Fruit fly (Drosophila melanogaster) whole organism, embryonic: ENCODE data around the gene Doa.

Experiments used
- Awh ChIP-seq: fragments of 200-800 bp; sonication (Bioruptor generic); IDR thresholded peaks from 2 replicates; pipeline ENCODE4, ENCODE4 v1.3.6; 2022; ENCODE audit warnings: missing biosample characterization, missing genetic modification characterization
- Blimp-1 ChIP-seq: fragments of 200-800 bp; sonication (Bioruptor generic); optimal IDR thresholded peaks from 3 replicates; lab custom pipeline; 2018; ENCODE audit warnings: missing biosample characterization, missing genetic modification characterization, mild to moderate bottlenecking, moderate library complexity, missing genetic modification reagents
- CG11695 ChIP-seq: fragments of 200-800 bp; sonication (Bioruptor generic); IDR thresholded peaks from 3 replicates; pipeline ENCODE4 v1.3.6; 2022; ENCODE audit warnings: missing biosample characterization, missing genetic modification characterization
- CG12071 ChIP-seq: fragments of 200-800 bp; sonication (Bioruptor generic); optimal IDR thresholded peaks from 3 replicates; lab custom pipeline; 2018; ENCODE audit warnings: missing biosample characterization, mild to moderate bottlenecking, missing genetic modification characterization
- CG14667 ChIP-seq: fragments of 200-800 bp; sonication (Bioruptor generic); IDR thresholded peaks from 2 replicates; pipeline ENCODE4 v1.3.6; 2022; ENCODE audit warnings: missing biosample characterization, missing genetic modification characterization
- CG15073 ChIP-seq: fragments of 200-800 bp; sonication (Bioruptor generic); optimal IDR thresholded peaks from 2 replicates; lab custom pipeline; 2016; ENCODE audit warnings: missing biosample characterization, missing genetic modification characterization
- CG17328 ChIP-seq: fragments of 200-800 bp; sonication (Bioruptor generic); IDR thresholded peaks from 2 replicates; pipeline ENCODE4 v1.3.6; 2022; ENCODE audit warnings: missing biosample characterization, missing genetic modification characterization
- CG2116 ChIP-seq: fragments of 200-800 bp; sonication (Bioruptor generic); optimal IDR thresholded peaks from 3 replicates; lab custom pipeline; 2018; ENCODE audit warnings: missing biosample characterization, mild to moderate bottlenecking, missing genetic modification characterization
- CG31365 ChIP-seq: fragments of 200-800 bp; sonication (Bioruptor generic); optimal IDR thresholded peaks from 2 replicates; lab custom pipeline; 2018; ENCODE audit warnings: missing biosample characterization, mild to moderate bottlenecking, missing genetic modification characterization
- CG32767 ChIP-seq: fragments of 200-800 bp; sonication (Bioruptor generic); IDR thresholded peaks from 2 replicates; pipeline ENCODE4 v1.3.6; 2022; ENCODE audit warnings: missing biosample characterization, missing genetic modification characterization
- CG32772 ChIP-seq: fragments of 200-800 bp; sonication (Bioruptor generic); IDR thresholded peaks from 2 replicates; pipeline ENCODE4 v1.3.6; 2022; ENCODE audit warnings: missing biosample characterization, missing genetic modification characterization
- CG3847 ChIP-seq: fragments of 200-800 bp; sonication (Bioruptor generic); IDR thresholded peaks from 2 replicates; pipeline ENCODE4 v1.3.6; 2022; ENCODE audit warnings: missing biosample characterization, missing genetic modification characterization
- CG4617 ChIP-seq: fragments of 200-800 bp; sonication (Bioruptor generic); optimal IDR thresholded peaks from 3 replicates; lab custom pipeline; 2016; ENCODE audit warnings: missing biosample characterization, missing genetic modification characterization, borderline replicate concordance
- CG4854 ChIP-seq: fragments of 200-800 bp; sonication (Bioruptor generic); optimal IDR thresholded peaks from 2 replicates; lab custom pipeline; 2016; ENCODE audit warnings: missing biosample characterization, missing genetic modification characterization, inconsistent platforms
- CG5180 ChIP-seq: fragments of 200-800 bp; sonication (Bioruptor generic); optimal IDR thresholded peaks from 3 replicates; lab custom pipeline; 2017; ENCODE audit warnings: missing biosample characterization, missing genetic modification characterization, mild to moderate bottlenecking, moderate library complexity, missing genetic modification reagents
- CG5953 ChIP-seq: fragments of 200-800 bp; sonication (Bioruptor generic); IDR thresholded peaks from 2 replicates; pipeline ENCODE4 v1.3.6; 2022; ENCODE audit warnings: missing biosample characterization, missing genetic modification characterization
- CG6689 ChIP-seq: fragments of 200-800 bp; sonication (Bioruptor generic); IDR thresholded peaks from 2 replicates; pipeline ENCODE4 v1.3.6; 2022; ENCODE audit warnings: missing biosample characterization, missing genetic modification characterization
- CG6791 ChIP-seq: fragments of 200-800 bp; sonication (Bioruptor generic); IDR thresholded peaks from 3 replicates; pipeline ENCODE4 v1.3.6; 2022; ENCODE audit warnings: missing biosample characterization, missing genetic modification characterization; ENCODE audit not compliant: partially characterized antibody
- CG8478 ChIP-seq: fragments of >200 bp; optimal IDR thresholded peaks from 2 replicates; lab custom pipeline; 2018
- CG9437 ChIP-seq: fragments of 200-800 bp; sonication (Bioruptor generic); optimal IDR thresholded peaks from 2 replicates; lab custom pipeline; 2018; ENCODE audit warnings: missing biosample characterization, mild to moderate bottlenecking, missing genetic modification characterization
- CkIIα-i1 ChIP-seq: fragments of 200-800 bp; sonication (Bioruptor generic); IDR thresholded peaks from 2 replicates; pipeline ENCODE4 v1.3.6; 2022; ENCODE audit warnings: missing biosample characterization, missing genetic modification characterization
- Myb ChIP-seq: fragments of 200-800 bp; sonication (Bioruptor generic); optimal IDR thresholded peaks from 2 replicates; lab custom pipeline; 2016; ENCODE audit warnings: missing biosample characterization, missing genetic modification characterization
- NC2β ChIP-seq: fragments of 200-800 bp; sonication (Bioruptor generic); optimal IDR thresholded peaks from 2 replicates; lab custom pipeline; 2016; ENCODE audit warnings: missing biosample characterization, missing genetic modification characterization
- Pdp1 ChIP-seq, 2 experiments: fragments of 200-800 bp; sonication (Bioruptor generic); optimal IDR thresholded peaks; 3 replicates each; lab custom pipeline; 2016; ENCODE audit warnings: missing biosample characterization in 2 of 2, missing genetic modification characterization in 2 of 2, mild to moderate bottlenecking in 1 of 2, moderate library complexity in 1 of 2
- Usf ChIP-seq: fragments of 200-800 bp; sonication (Bioruptor generic); optimal IDR thresholded peaks from 2 replicates; lab custom pipeline; 2017; ENCODE audit warnings: missing genotype, missing biosample characterization, missing genetic modification characterization
- Vsx1 ChIP-seq: fragments of 200-800 bp; sonication (Bioruptor generic); optimal IDR thresholded peaks from 2 replicates; lab custom pipeline; 2017; ENCODE audit warnings: missing biosample characterization, mild to moderate bottlenecking, missing genetic modification characterization, missing genetic modification reagents
- bowl ChIP-seq: fragments of 200-800 bp; sonication (Bioruptor generic); IDR thresholded peaks from 2 replicates; pipeline ENCODE4 v1.3.6; 2022; ENCODE audit warnings: missing biosample characterization, missing genetic modification characterization
- cato ChIP-seq: fragments of 200-800 bp; sonication (Bioruptor generic); optimal IDR thresholded peaks from 2 replicates; lab custom pipeline; 2016; ENCODE audit warnings: missing biosample characterization, missing genetic modification characterization, borderline replicate concordance
- dimm ChIP-seq: fragments of 200-800 bp; sonication (Bioruptor generic); IDR thresholded peaks from 2 replicates; pipeline ENCODE4 v1.3.6; 2022; ENCODE audit warnings: missing biosample characterization, missing genetic modification characterization
- dm ChIP-seq: fragments of 200-800 bp; sonication (Bioruptor generic); optimal IDR thresholded peaks from 3 replicates; lab custom pipeline; 2016; ENCODE audit warnings: missing biosample characterization, missing genetic modification characterization
- dmrt11E ChIP-seq: fragments of 200-800 bp; sonication (Bioruptor generic); optimal IDR thresholded peaks from 3 replicates; lab custom pipeline; 2018; ENCODE audit warnings: missing biosample characterization, mild to moderate bottlenecking, missing genetic modification characterization, moderate library complexity
- fd64A ChIP-seq: fragments of 200-800 bp; sonication (Bioruptor generic); optimal IDR thresholded peaks from 3 replicates; lab custom pipeline; 2018; ENCODE audit warnings: missing biosample characterization, mild to moderate bottlenecking, missing genetic modification characterization
- gcm2 ChIP-seq: fragments of 200-800 bp; sonication (Bioruptor generic); optimal IDR thresholded peaks from 2 replicates; lab custom pipeline; 2016; ENCODE audit warnings: missing biosample characterization, missing genetic modification characterization
- hb ChIP-seq: fragments of 200-800 bp; sonication (Bioruptor generic); IDR thresholded peaks from 3 replicates; pipeline ENCODE4 v1.3.6; 2022; ENCODE audit warnings: missing biosample characterization, missing genetic modification characterization; ENCODE audit not compliant: partially characterized antibody
- insv ChIP-seq, 2 experiments: fragments of 200-800 bp; sonication (Bioruptor generic); optimal IDR thresholded peaks; 3 replicates each; lab custom pipeline; 2016 to 2018; ENCODE audit warnings: missing biosample characterization in 2 of 2, missing genetic modification characterization in 2 of 2
- oc ChIP-seq: fragments of 200-800 bp; sonication (Bioruptor generic); optimal IDR thresholded peaks from 2 replicates; lab custom pipeline; 2018; ENCODE audit warnings: missing biosample characterization, mild to moderate bottlenecking, missing genetic modification characterization, moderate library complexity
- org-1 ChIP-seq: fragments of 200-800 bp; sonication (Bioruptor generic); optimal IDR thresholded peaks from 2 replicates; lab custom pipeline; 2017; ENCODE audit warnings: missing biosample characterization, missing genetic modification characterization
- p53 ChIP-seq: fragments of 200-800 bp; sonication (Bioruptor generic); optimal IDR thresholded peaks from 2 replicates; lab custom pipeline; 2016; ENCODE audit warnings: missing biosample characterization, missing genetic modification characterization
- pnt ChIP-seq: fragments of 200-800 bp; sonication (Bioruptor generic); optimal IDR thresholded peaks from 3 replicates; lab custom pipeline; 2016; ENCODE audit warnings: missing biosample characterization, missing genetic modification characterization
- rib ChIP-seq: fragments of 200-800 bp; sonication (Bioruptor generic); IDR thresholded peaks from 2 replicates; pipeline ENCODE4 v1.3.6; 2022; ENCODE audit warnings: missing biosample characterization, missing genetic modification characterization
- salm ChIP-seq: fragments of 200-800 bp; sonication (Bioruptor generic); optimal IDR thresholded peaks from 2 replicates; lab custom pipeline; 2018; ENCODE audit warnings: missing biosample characterization, mild to moderate bottlenecking, missing genetic modification characterization
- sc ChIP-seq, 3 experiments: fragments of >200 bp in 2 of 3; fragments of 200-800 bp in 1 of 3; sonication (Bioruptor generic) in 1 of 3; optimal IDR thresholded peaks; 2 replicates in 2 of 3; 3 replicates in 1 of 3; lab custom pipeline; 2017; ENCODE audit warnings: mild to moderate bottlenecking in 1 of 3, missing biosample characterization in 1 of 3, missing genetic modification characterization in 1 of 3, missing genetic modification reagents in 1 of 3
- schlank ChIP-seq: fragments of 200-800 bp; sonication (Bioruptor generic); optimal IDR thresholded peaks from 2 replicates; lab custom pipeline; 2018; ENCODE audit warnings: missing biosample characterization, mild to moderate bottlenecking, missing genetic modification characterization
- shn ChIP-seq: fragments of 200-800 bp; sonication (Bioruptor generic); optimal IDR thresholded peaks from 3 replicates; lab custom pipeline; 2016; ENCODE audit warnings: missing biosample characterization, missing genetic modification characterization
- sr ChIP-seq: fragments of 200-800 bp; sonication (Bioruptor generic); IDR thresholded peaks from 3 replicates; pipeline ENCODE4 v1.3.6; 2022; ENCODE audit warnings: missing biosample characterization, missing genetic modification characterization
- tna ChIP-seq: fragments of 200-800 bp; sonication (Bioruptor generic); IDR thresholded peaks from 2 replicates; pipeline ENCODE4 v1.3.6; 2022; ENCODE audit warnings: missing biosample characterization, missing genetic modification characterization; ENCODE audit not compliant: partially characterized antibody
- zen ChIP-seq: fragments of 200-800 bp; sonication (Bioruptor generic); optimal IDR thresholded peaks from 3 replicates; lab custom pipeline; 2018; ENCODE audit warnings: missing biosample characterization, mild to moderate bottlenecking, missing genetic modification characterization, moderate library complexity
- zfh1 ChIP-seq: fragments of 200-800 bp; sonication (Bioruptor generic); IDR thresholded peaks from 3 replicates; pipeline ENCODE4 v1.3.6; 2022; ENCODE audit warnings: missing biosample characterization, missing genetic modification characterization

Gene Doa

dm6 chr3R:28844611-28845376 lies 43.1 kb upstream of the Doa start, which contains the start of the genes Apc and spg (continued):
- peak; percentile 64 for TF ChIP-seq CG31365 (tag; lab: Kevin White, UChicago)
- 0 out of 2 replicates have a peak, but pooled peaks have one; percentile 4 for TF ChIP-seq CG17328 (GFP tag; lab: Robert Waterston, UW)
- no peak for TF ChIP-seq Blimp-1
- TF ChIP-seq schlank (tag; lab: Kevin White, UChicago) = peak; percentile 47
- peak; percentile 5 for TF ChIP-seq dm (GFP tag; lab: Kevin White, UChicago)
- TF ChIP-seq CG6791 = peak; percentile 39; the same call in 1 of the 3 replicates
- no peak for TF ChIP-seq zen (tag; lab: Kevin White, UChicago)
- TF ChIP-seq bowl (GFP tag; lab: Robert Waterston, UW) = no peak; the same call in 1 of the 2 replicates
- TF ChIP-seq CkIIα-i1 = no peak
- TF ChIP-seq pnt = no peak
- TF ChIP-seq hb = peak; percentile 53; the same call in 1 of the 3 replicates
- no peak for TF ChIP-seq dimm (GFP tag; lab: Robert Waterston, UW)
- peak; percentile 42; the same call in 1 of the 3 replicates for TF ChIP-seq zfh1 (GFP tag; lab: Robert Waterston, UW)
- peak; percentile 26; the same call in 1 of the 2 replicates for TF ChIP-seq tna (GFP tag; lab: Robert Waterston, UW)
- TF ChIP-seq CG4854 = no peak
- peak; percentile 78 for TF ChIP-seq rib
- no peak for TF ChIP-seq CG9437 (GFP tag; lab: Kevin White, UChicago)
- TF ChIP-seq oc (tag; lab: Kevin White, UChicago) = peak; percentile 17
- TF ChIP-seq Usf (GFP tag; lab: Kevin White, UChicago) = peak; percentile 30
- peak; percentile 4 for TF ChIP-seq Myb (GFP tag; lab: Kevin White, UChicago)
- peak; percentile 38 for TF ChIP-seq CG5180 (GFP tag; lab: Kevin White, UChicago)
- TF ChIP-seq cato (GFP tag; lab: Kevin White, UChicago) = peak; percentile 37
- peak; percentile 63 for TF ChIP-seq NC2β (GFP tag; lab: Kevin White, UChicago)
- TF ChIP-seq sr (GFP tag; lab: Robert Waterston, UW) = peak; percentile 75; the same call in 2 of the 3 replicates
- peak; percentile 17 for TF ChIP-seq gcm2
- TF ChIP-seq insv (GFP tag; optimal IDR thresholded peaks at IDR 0.05; lab: Kevin White, UChicago) = peak in 1 of 2 experiments; percentile 49
- TF ChIP-seq sc (optimal IDR thresholded peaks at IDR 0.05; lab: Kevin White, UChicago) = no peak
- TF ChIP-seq sc (GFP tag; optimal IDR thresholded peaks at IDR 0.05; lab: Kevin White, UChicago) = no peak
- peak; percentile 59 for TF ChIP-seq org-1
- no peak for TF ChIP-seq CG15073 (GFP tag; lab: Kevin White, UChicago)
- TF ChIP-seq Vsx1 (GFP tag; lab: Kevin White, UChicago) = peak; percentile 45
- peak; percentile 71 for TF ChIP-seq CG3847 (GFP tag; lab: Robert Waterston, UW)
- peak; percentile 74; the same call in 1 of the 2 replicates for TF ChIP-seq Awh (GFP tag; lab: Robert Waterston, UW)
- TF ChIP-seq CG5953 (GFP tag; lab: Robert Waterston, UW) = no peak
- TF ChIP-seq CG4617 (GFP tag; lab: Kevin White, UChicago) = peak; percentile 6
- no peak for TF ChIP-seq CG32772 (GFP tag; lab: Robert Waterston, UW)
- TF ChIP-seq CG2116 = peak; percentile 49
- peak; percentile 57 for TF ChIP-seq salm (tag; lab: Kevin White, UChicago)
- peak; percentile 50; the same call in 2 of the 3 replicates for TF ChIP-seq CG11695 (GFP tag; lab: Robert Waterston, UW)
- peak; percentile 25 to 49 for TF ChIP-seq Pdp1 (GFP tag; optimal IDR thresholded peaks at IDR 0.05; lab: Kevin White, UChicago)
- no peak for TF ChIP-seq CG8478 (lab: Kevin White, UChicago)
- TF ChIP-seq dmrt11E = peak; percentile 30
- no peak for TF ChIP-seq shn (GFP tag; lab: Kevin White, UChicago)
- TF ChIP-seq CG6689 (GFP tag; lab: Robert Waterston, UW) = 0 out of 2 replicates have a peak, but pooled peaks have one; percentile 10
- no peak for TF ChIP-seq fd64A
- no peak for TF ChIP-seq p53 (GFP tag; lab: Kevin White, UChicago)
- no peak for TF ChIP-seq CG32767 (GFP tag; lab: Robert Waterston, UW)
- peak; percentile 71 for TF ChIP-seq CG12071 (GFP tag; lab: Kevin White, UChicago)
- TF ChIP-seq CG14667 (GFP tag; lab: Robert Waterston, UW) = no peak
